Worm (Caenorhabditis elegans): Measurements from ENCODE around the gene arrd-12.

DNA sequence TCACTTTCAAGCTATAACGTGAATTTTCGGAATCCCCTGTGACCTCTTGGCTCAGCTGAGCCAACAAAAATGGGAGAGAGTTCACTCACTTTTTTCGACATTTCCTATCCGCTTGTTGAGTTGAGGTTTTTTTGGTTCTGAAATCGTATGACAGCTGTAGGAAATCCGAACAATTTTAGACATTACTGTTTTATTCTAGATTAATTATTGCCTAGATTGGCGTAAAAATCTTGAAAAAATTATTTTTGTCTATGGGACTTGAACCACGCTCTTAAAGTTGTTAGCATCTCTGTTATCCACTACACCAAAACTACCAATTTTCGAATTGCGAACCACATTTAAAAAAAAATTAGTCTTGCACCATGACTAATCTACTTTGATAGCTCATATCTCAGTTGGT, 17.8 kb downstream of the arrd-12 start, which contains the start of gene C01B9.4:
- TF ChIP-seq ztf-29 (GFP tag; IDR thresholded peaks at IDR 0.05): no peak
- no peak for TF ChIP-seq med-1 (GFP tag; optimal IDR thresholded peaks at IDR 0.05; ENCODE audit: insufficient read depth)
- no peak for TF ChIP-seq T22C8.4 (GFP tag; IDR thresholded peaks at IDR 0.05)
- TF ChIP-seq klf-2 (GFP tag; conservative IDR thresholded peaks at IDR 0.05): no peak
- TF ChIP-seq tab-1 (GFP tag; IDR thresholded peaks at IDR 0.05): no peak

All from whole organism, midembryonic.